Fruit fly (Drosophila melanogaster) whole organism: ENCODE measurements around the gene CG10098.

Experiments used
- CG8478 ChIP-seq: fragments of >200 bp; optimal IDR thresholded peaks from 2 replicates; lab custom pipeline; 2018; ENCODE audit warnings: inconsistent platforms
- Dll ChIP-seq: fragments of >200 bp; optimal IDR thresholded peaks from 2 replicates; lab custom pipeline; 2017
- pan ChIP-seq: fragments of >200 bp; optimal IDR thresholded peaks from 2 replicates; lab custom pipeline; 2017
- psq ChIP-seq: fragments of >200 bp; optimal IDR thresholded peaks from 2 replicates; lab custom pipeline; 2017
- usp ChIP-seq: fragments of >200 bp; optimal IDR thresholded peaks from 2 replicates; lab custom pipeline; 2017; ENCODE audit warnings: missing biosample characterization, missing genetic modification characterization, mixed read lengths

- no peak for TF ChIP-seq Dll (lab: Kevin White, UChicago)
- no peak for TF ChIP-seq pan (lab: Kevin White, UChicago)
- no peak for TF ChIP-seq psq (lab: Kevin White, UChicago)
- TF ChIP-seq usp (GFP tag; lab: Kevin White, UChicago), result no peak
- TF ChIP-seq CG8478, result no peak
Measured at dm6 chr3R:7111206-7111858, 13.0 kb upstream of the CG10098 start.
